Fruit fly (Drosophila melanogaster) whole organism, embryonic: ENCODE results near the gene obst-G.

Source experiments
- Awh ChIP-seq: fragments of 200-800 bp; sonication (Bioruptor generic); IDR thresholded peaks from 2 replicates; pipeline ENCODE4, ENCODE4 v1.3.6; 2022; ENCODE audit warnings: missing biosample characterization, missing genetic modification characterization
- BEAF-32 ChIP-seq: fragments of 200-800 bp; sonication (Bioruptor generic); optimal IDR thresholded peaks from 3 replicates; lab custom pipeline; 2017; ENCODE audit warnings: missing biosample characterization, missing genetic modification characterization, mild to moderate bottlenecking, moderate library complexity, missing genetic modification reagents
- Blimp-1 ChIP-seq: fragments of 200-800 bp; sonication (Bioruptor generic); optimal IDR thresholded peaks from 3 replicates; lab custom pipeline; 2018; ENCODE audit warnings: missing biosample characterization, missing genetic modification characterization, mild to moderate bottlenecking, moderate library complexity, missing genetic modification reagents
- CG14050 ChIP-seq: fragments of 200-800 bp; sonication (Bioruptor generic); IDR thresholded peaks from 3 replicates; pipeline ENCODE4 v1.3.6; 2022; ENCODE audit warnings: missing biosample characterization, missing genetic modification characterization
- CG14667 ChIP-seq: fragments of 200-800 bp; sonication (Bioruptor generic); IDR thresholded peaks from 2 replicates; pipeline ENCODE4 v1.3.6; 2022; ENCODE audit warnings: missing biosample characterization, missing genetic modification characterization
- CG14710 ChIP-seq: fragments of 200-800 bp; sonication (Bioruptor generic); optimal IDR thresholded peaks from 3 replicates; lab custom pipeline; 2019; ENCODE audit warnings: missing biosample characterization, mild to moderate bottlenecking, missing genetic modification characterization, moderate library complexity
- CG15269 ChIP-seq: fragments of 200-800 bp; sonication (Bioruptor generic); optimal IDR thresholded peaks from 2 replicates; lab custom pipeline; 2018; ENCODE audit warnings: missing biosample characterization, mild to moderate bottlenecking, missing genetic modification characterization, moderate library complexity
- CG18619 ChIP-seq: fragments of 200-800 bp; sonication (Bioruptor generic); optimal IDR thresholded peaks from 3 replicates; lab custom pipeline; 2017; ENCODE audit warnings: missing biosample characterization, mild to moderate bottlenecking, missing genetic modification characterization
- CG2116 ChIP-seq: fragments of 200-800 bp; sonication (Bioruptor generic); optimal IDR thresholded peaks from 3 replicates; lab custom pipeline; 2018; ENCODE audit warnings: missing biosample characterization, mild to moderate bottlenecking, missing genetic modification characterization
- CG2120 ChIP-seq: fragments of 200-800 bp; sonication (Bioruptor generic); optimal IDR thresholded peaks from 3 replicates; lab custom pipeline; 2016; ENCODE audit warnings: missing biosample characterization, missing genetic modification characterization
- CG2199 ChIP-seq: fragments of 200-800 bp; sonication (Bioruptor generic); IDR thresholded peaks from 3 replicates; pipeline ENCODE4 v1.3.6; 2022; ENCODE audit warnings: missing biosample characterization, missing genetic modification characterization
- CG2889 ChIP-seq: fragments of 200-800 bp; sonication (Bioruptor generic); IDR thresholded peaks from 3 replicates; pipeline ENCODE4 v1.3.6; 2022; ENCODE audit warnings: missing biosample characterization, missing genetic modification characterization
- CG31224 ChIP-seq: fragments of 200-800 bp; sonication (Bioruptor generic); IDR thresholded peaks from 2 replicates; pipeline ENCODE4 v1.3.6; 2022; ENCODE audit warnings: missing biosample characterization, missing genetic modification characterization
- CG3163 ChIP-seq: fragments of 200-800 bp; sonication (Bioruptor generic); optimal IDR thresholded peaks from 3 replicates; lab custom pipeline; 2016; ENCODE audit warnings: missing biosample characterization, missing genetic modification characterization
- CG4282 ChIP-seq: fragments of 200-800 bp; sonication (Bioruptor generic); optimal IDR thresholded peaks from 2 replicates; lab custom pipeline; 2016; ENCODE audit warnings: missing biosample characterization, missing genetic modification characterization
- CG43689 ChIP-seq: fragments of 200-800 bp; sonication (Bioruptor generic); IDR thresholded peaks from 2 replicates; pipeline ENCODE4 v1.3.6; 2022; ENCODE audit warnings: missing biosample characterization, missing genetic modification characterization
- CG4707 ChIP-seq: fragments of 200-800 bp; sonication (Bioruptor generic); optimal IDR thresholded peaks from 2 replicates; lab custom pipeline; 2018; ENCODE audit warnings: missing biosample characterization, mild to moderate bottlenecking, missing genetic modification characterization, moderate library complexity
- CG7839 ChIP-seq: fragments of 200-800 bp; sonication (Bioruptor generic); optimal IDR thresholded peaks from 3 replicates; lab custom pipeline; 2018; ENCODE audit warnings: missing biosample characterization, mild to moderate bottlenecking, missing genetic modification characterization, moderate library complexity
- Chrac-16 ChIP-seq: fragments of 200-800 bp; sonication (Bioruptor generic); optimal IDR thresholded peaks from 3 replicates; lab custom pipeline; 2016; ENCODE audit warnings: missing biosample characterization, missing genetic modification characterization
- Dbx ChIP-seq: fragments of 200-800 bp; sonication (Bioruptor generic); IDR thresholded peaks from 3 replicates; pipeline ENCODE4 v1.3.6; 2022; ENCODE audit warnings: missing biosample characterization, missing genetic modification characterization
- Dek ChIP-seq: fragments of 200-800 bp; sonication (Bioruptor generic); optimal IDR thresholded peaks from 3 replicates; lab custom pipeline; 2019; ENCODE audit warnings: missing biosample characterization, mild to moderate bottlenecking, missing genetic modification characterization, moderate library complexity
- Dref ChIP-seq: fragments of 200-800 bp; sonication (Bioruptor generic); IDR thresholded peaks from 2 replicates; pipeline ENCODE4 v1.3.6; 2022; ENCODE audit warnings: missing biosample characterization, missing genetic modification characterization
- Drgx ChIP-seq: fragments of 200-800 bp; sonication (Bioruptor generic); IDR thresholded peaks from 2 replicates; pipeline ENCODE4 v1.3.6; 2022; ENCODE audit warnings: missing biosample characterization, missing genetic modification characterization
- E2f1 ChIP-seq: fragments of 200-800 bp; sonication (Bioruptor generic); IDR thresholded peaks from 2 replicates; pipeline ENCODE4 v1.3.6; 2022; ENCODE audit warnings: missing biosample characterization, missing genetic modification characterization
- Fer3 ChIP-seq: fragments of 200-800 bp; sonication (Bioruptor generic); optimal IDR thresholded peaks from 2 replicates; lab custom pipeline; 2018; ENCODE audit warnings: missing biosample characterization, mild to moderate bottlenecking, missing genetic modification characterization, moderate library complexity
- HLHmδ ChIP-seq: fragments of 200-800 bp; sonication (Bioruptor generic); optimal IDR thresholded peaks from 2 replicates; lab custom pipeline; 2018; ENCODE audit warnings: missing biosample characterization, mild to moderate bottlenecking, missing genetic modification characterization, moderate library complexity
- Hr3 ChIP-seq: fragments of 200-800 bp; sonication (Bioruptor generic); optimal IDR thresholded peaks from 3 replicates; lab custom pipeline; 2016; ENCODE audit warnings: missing biosample characterization, missing genetic modification characterization
- Mad ChIP-seq: fragments of 200-800 bp; sonication (Bioruptor generic); optimal IDR thresholded peaks from 2 replicates; lab custom pipeline; 2016; ENCODE audit warnings: missing biosample characterization, missing genetic modification characterization
- Med ChIP-seq: fragments of 200-800 bp; sonication (Bioruptor generic); peaks from one replicate; lab custom pipeline; 2016; ENCODE audit warnings: missing biosample characterization, missing genetic modification characterization, mild to moderate bottlenecking, inconsistent platforms, moderate library complexity
- NC2α ChIP-seq: fragments of 200-800 bp; sonication (Bioruptor generic); optimal IDR thresholded peaks from 2 replicates; lab custom pipeline; 2016; ENCODE audit warnings: missing biosample characterization, missing genetic modification characterization
- Oaz ChIP-seq: fragments of 200-800 bp; sonication (Bioruptor generic); IDR thresholded peaks from 2 replicates; pipeline ENCODE4 v1.3.6; 2022; ENCODE audit warnings: missing biosample characterization, missing genetic modification characterization
- PHDP ChIP-seq: fragments of 200-800 bp; sonication (Bioruptor generic); optimal IDR thresholded peaks from 3 replicates; lab custom pipeline; 2018; ENCODE audit warnings: missing biosample characterization, mild to moderate bottlenecking, missing genetic modification characterization, moderate library complexity
- Pdp1 ChIP-seq, 2 experiments: fragments of 200-800 bp; sonication (Bioruptor generic); optimal IDR thresholded peaks; 3 replicates each; lab custom pipeline; 2016; ENCODE audit warnings: missing biosample characterization in 2 of 2, missing genetic modification characterization in 2 of 2, mild to moderate bottlenecking in 1 of 2, moderate library complexity in 1 of 2
- Scr ChIP-seq: fragments of 200-800 bp; sonication (Bioruptor generic); IDR thresholded peaks from 2 replicates; pipeline ENCODE4 v1.3.6; 2022; ENCODE audit warnings: missing biosample characterization, missing genetic modification characterization; ENCODE audit not compliant: partially characterized antibody
- Xbp1 ChIP-seq: fragments of 200-800 bp; sonication (Bioruptor generic); optimal IDR thresholded peaks from 3 replicates; lab custom pipeline; 2016; ENCODE audit warnings: missing biosample characterization, mild to moderate bottlenecking, missing genetic modification characterization
- amos ChIP-seq: fragments of 200-800 bp; sonication (Bioruptor generic); IDR thresholded peaks from 2 replicates; pipeline ENCODE4 v1.3.6; 2022; ENCODE audit warnings: missing biosample characterization, missing genetic modification characterization; ENCODE audit not compliant: partially characterized antibody
- bab2 ChIP-seq: fragments of 200-800 bp; sonication (Bioruptor generic); optimal IDR thresholded peaks from 2 replicates; lab custom pipeline; 2016; ENCODE audit warnings: missing biosample characterization, missing genetic modification characterization
- bcd ChIP-seq: fragments of 200-800 bp; sonication (Bioruptor generic); optimal IDR thresholded peaks from 2 replicates; lab custom pipeline; 2017; ENCODE audit warnings: missing biosample characterization, mild to moderate bottlenecking, missing genetic modification characterization
- btn ChIP-seq: fragments of 200-800 bp; sonication (Bioruptor generic); optimal IDR thresholded peaks from 2 replicates; lab custom pipeline; 2016; ENCODE audit warnings: missing biosample characterization, missing genetic modification characterization
- danr ChIP-seq: fragments of 200-800 bp; sonication (Bioruptor generic); IDR thresholded peaks from 2 replicates; pipeline ENCODE4 v1.3.6; 2022; ENCODE audit warnings: missing biosample characterization, missing genetic modification characterization
- ewg ChIP-seq: fragments of 200-800 bp; sonication (Bioruptor generic); optimal IDR thresholded peaks from 3 replicates; lab custom pipeline; 2017; ENCODE audit warnings: mild to moderate bottlenecking, missing biosample characterization, missing genetic modification reagents, missing genetic modification characterization
- fd102C ChIP-seq: fragments of 200-800 bp; sonication (Bioruptor generic); optimal IDR thresholded peaks from 2 replicates; lab custom pipeline; 2018; ENCODE audit warnings: missing biosample characterization, mild to moderate bottlenecking, missing genetic modification characterization, moderate library complexity
- ftz-f1 ChIP-seq: fragments of 200-800 bp; sonication (Bioruptor generic); optimal IDR thresholded peaks from 2 replicates; lab custom pipeline; 2016; ENCODE audit warnings: missing biosample characterization, missing genetic modification characterization
- gce ChIP-seq: fragments of 200-800 bp; sonication (Bioruptor generic); IDR thresholded peaks from 3 replicates; pipeline ENCODE4 v1.3.6; 2022; ENCODE audit warnings: missing biosample characterization, missing genetic modification characterization
- grau ChIP-seq: fragments of 200-800 bp; optimal IDR thresholded peaks from 3 replicates; lab custom pipeline; 2019; ENCODE audit warnings: missing biosample characterization, mild to moderate bottlenecking, missing genetic modification characterization, moderate library complexity
- hb ChIP-seq: fragments of 200-800 bp; sonication (Bioruptor generic); IDR thresholded peaks from 3 replicates; pipeline ENCODE4 v1.3.6; 2022; ENCODE audit warnings: missing biosample characterization, missing genetic modification characterization; ENCODE audit not compliant: partially characterized antibody
- pros ChIP-seq: fragments of 200-800 bp; sonication (Bioruptor generic); optimal IDR thresholded peaks from 3 replicates; lab custom pipeline; 2019; ENCODE audit warnings: missing biosample characterization, mild to moderate bottlenecking, missing genetic modification characterization, moderate library complexity
- repo ChIP-seq: fragments of 200-800 bp; sonication (Bioruptor generic); optimal IDR thresholded peaks from 2 replicates; lab custom pipeline; 2016; ENCODE audit warnings: missing biosample characterization, missing genetic modification characterization
- ro ChIP-seq: fragments of 200-800 bp; sonication (Bioruptor generic); IDR thresholded peaks from 2 replicates; pipeline ENCODE4 v1.3.6; 2022; ENCODE audit warnings: missing biosample characterization, missing genetic modification characterization
- slou ChIP-seq: fragments of 200-800 bp; sonication (Bioruptor generic); optimal IDR thresholded peaks from 3 replicates; lab custom pipeline; 2016; ENCODE audit warnings: missing biosample characterization, missing genetic modification characterization
- unc-4 ChIP-seq: fragments of 200-800 bp; sonication (Bioruptor generic); IDR thresholded peaks from 2 replicates; pipeline ENCODE4 v1.3.6; 2022; ENCODE audit warnings: missing biosample characterization, missing genetic modification characterization; ENCODE audit not compliant: partially characterized antibody
- vvl ChIP-seq: fragments of 200-800 bp; sonication (Bioruptor generic); IDR thresholded peaks from 2 replicates; pipeline ENCODE4 v1.3.6; 2022; ENCODE audit warnings: missing biosample characterization, missing genetic modification characterization

obst-G gene

DNA sequence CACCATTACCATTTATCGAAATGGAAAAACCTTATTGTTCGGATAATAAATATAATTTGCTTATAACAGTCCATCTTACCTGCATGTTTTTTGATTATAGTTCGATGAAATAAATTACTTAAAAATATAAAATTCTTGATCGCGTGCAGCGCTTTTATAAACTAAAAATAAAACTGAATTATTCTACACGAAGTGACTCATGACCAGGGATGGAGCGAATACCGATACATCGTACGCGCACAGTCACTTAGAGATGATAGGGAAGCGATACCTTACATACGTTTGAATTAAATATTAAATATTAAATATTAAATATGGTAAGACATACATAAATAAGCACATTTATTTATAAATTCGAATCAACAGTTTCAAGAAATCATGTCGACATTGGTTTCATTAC lies 39.8 kb upstream of the obst-G start, which contains the start of gene viaf (continued):
- TF ChIP-seq CG4707 (no peak), NC2α (GFP tag; lab: Kevin White, UChicago) (no peak), CG4282 (GFP tag; lab: Kevin White, UChicago) (no peak), slou (GFP tag; lab: Kevin White, UChicago) (peak; percentile 27), btn (GFP tag; lab: Kevin White, UChicago) (no peak), PHDP (tag; lab: Kevin White, UChicago) (no peak), CG2889 (GFP tag; lab: Robert Waterston, UW) (no peak), CG14050 (GFP tag; lab: Robert Waterston, UW) (no peak), Blimp-1 (no peak), bab2 (peak; percentile 18), BEAF-32 (GFP tag; lab: Kevin White, UChicago) (peak; percentile 88), Dek (no peak), Chrac-16 (GFP tag; lab: Kevin White, UChicago) (peak; percentile 53), Med (GFP tag; lab: Kevin White, UChicago) (peak; percentile 83), gce (no peak), CG31224 (GFP tag; lab: Robert Waterston, UW) (no peak), hb (GFP tag; lab: Robert Waterston, UW) (peak; percentile 87), CG2116 (GFP tag; lab: Kevin White, UChicago) (peak; percentile 58), Mad (no peak), Fer3 (tag; lab: Kevin White, UChicago) (no peak), CG2199 (GFP tag; lab: Robert Waterston, UW) (no peak), unc-4 (GFP tag; lab: Robert Waterston, UW) (peak; percentile 91), Hr3 (GFP tag; lab: Kevin White, UChicago) (peak; percentile 64), Scr (peak; percentile 94), CG14667 (GFP tag; lab: Robert Waterston, UW) (no peak), bcd (no peak), grau (tag; lab: Kevin White, UChicago) (no peak), Awh (GFP tag; lab: Robert Waterston, UW) (no peak), E2f1 (GFP tag; lab: Robert Waterston, UW) (peak; percentile 59; the same call in 1 of the 2 replicates), ewg (no peak), fd102C (GFP tag; lab: Kevin White, UChicago) (no peak), CG2120 (GFP tag; lab: Kevin White, UChicago) (peak; percentile 62), pros (no peak), Pdp1 (GFP tag; optimal IDR thresholded peaks at IDR 0.05; lab: Kevin White, UChicago) (no peak), repo (GFP tag; lab: Kevin White, UChicago) (no peak), Xbp1 (peak; percentile 78), Drgx (GFP tag; lab: Robert Waterston, UW) (no peak), CG7839 (tag; lab: Kevin White, UChicago) (no peak), Dref (GFP tag; lab: Robert Waterston, UW) (peak; percentile 61), Oaz (GFP tag; lab: Robert Waterston, UW) (no peak), CG14710 (tag; lab: Kevin White, UChicago) (peak; percentile 72), CG3163 (GFP tag; lab: Kevin White, UChicago) (no peak), CG15269 (tag; lab: Kevin White, UChicago) (no peak), CG43689 (GFP tag; lab: Robert Waterston, UW) (no peak), amos (GFP tag; lab: Robert Waterston, UW) (peak; percentile 96), ftz-f1 (GFP tag; lab: Kevin White, UChicago) (no peak), CG18619 (GFP tag; lab: Kevin White, UChicago) (no peak), ro (no peak), HLHmδ (GFP tag; lab: Kevin White, UChicago) (no peak), vvl (peak; percentile 77), danr (GFP tag; lab: Robert Waterston, UW) (no peak), Dbx (GFP tag; lab: Robert Waterston, UW) (0 out of 3 replicates have a peak, but pooled peaks have one; percentile 39)
